Worm (Caenorhabditis elegans): Measurements from ENCODE around the gene gcsh-1.
A peak's percentile ranks its signal among the peaks of the same experiment; 100 is the strongest.

Gene gcsh-1

ce11 chrX:14502116-14502587 lies 12.7 kb downstream of the gcsh-1 start (continued):
- no peak for TF ChIP-seq ceh-82 (tag; optimal IDR thresholded peaks at IDR 0.05)
- no peak for TF ChIP-seq T26A8.4 (GFP tag; IDR thresholded peaks at IDR 0.05)

ce11 chrX:14500422-14501058 lies 14.3 kb downstream of the gcsh-1 start:
- TF ChIP-seq Y5F2A.4 (GFP tag; optimal IDR thresholded peaks at IDR 0.05) (no peak), spr-1 (tag; optimal IDR thresholded peaks at IDR 0.05) (no peak), dmd-6 (GFP tag; IDR thresholded peaks at IDR 0.05) (peak; percentile 99), ceh-62 (tag; optimal IDR thresholded peaks at IDR 0.05) (no peak), saeg-2 (GFP tag; IDR thresholded peaks at IDR 0.05) (peak; percentile 88), nhr-28 (tag; optimal IDR thresholded peaks at IDR 0.05) (peak; percentile 65), mdl-1 (tag; optimal IDR thresholded peaks at IDR 0.05) (peak in 1 of 2 experiments; percentile 62), lir-3 (tag; optimal IDR thresholded peaks at IDR 0.05) (no peak), egl-27 (tag; optimal IDR thresholded peaks at IDR 0.05) (no peak), nhr-48 (tag; optimal IDR thresholded peaks at IDR 0.05) (peak; percentile 91), aha-1 (tag) (peak; percentile 78), nhr-102 (tag; optimal IDR thresholded peaks at IDR 0.05) (peak; percentile 94), F49E8.2 (tag; optimal IDR thresholded peaks at IDR 0.05; ENCODE audit: borderline replicate concordance) (no peak), pqm-1 (tag; optimal IDR thresholded peaks at IDR 0.05) (peak; percentile 69), ceh-20 (GFP tag; IDR thresholded peaks at IDR 0.05) (0 out of 2 replicates have a peak, but pooled peaks have one; percentile 9), rbr-2 (tag; optimal IDR thresholded peaks at IDR 0.05) (no peak), Y48G9A.11 (GFP tag; IDR thresholded peaks at IDR 0.05) (no peak), mxl-2 (GFP tag; conservative IDR thresholded peaks at IDR 0.05) (no peak), hlh-11 (tag; optimal IDR thresholded peaks at IDR 0.05) (peak; percentile 94), T20F7.1 (GFP tag; optimal IDR thresholded peaks at IDR 0.05) (peak; percentile 54), skn-1 (tag; optimal IDR thresholded peaks at IDR 0.05) (no peak), tag-97 (GFP tag; IDR thresholded peaks at IDR 0.05) (no peak), daf-19 (GFP tag; conservative IDR thresholded peaks at IDR 0.05) (no peak), hif-1 (tag; optimal IDR thresholded peaks at IDR 0.05) (peak in 1 of 2 experiments; percentile 24), nhr-42 (GFP tag; IDR thresholded peaks at IDR 0.05) (no peak), D1046.2 (GFP tag; IDR thresholded peaks at IDR 0.05) (no peak), lin-15B (tag; optimal IDR thresholded peaks at IDR 0.05) (no peak), lim-7 (GFP tag; IDR thresholded peaks at IDR 0.05) (no peak), F44E2.7 (GFP tag; IDR thresholded peaks at IDR 0.05) (no peak), lin-1 (GFP tag; IDR thresholded peaks at IDR 0.05) (peak; percentile 86), Y75B8A.6 (GFP tag; IDR thresholded peaks at IDR 0.05) (peak; percentile 51; the same call in 1 of the 2 replicates), lsy-2 (tag; optimal IDR thresholded peaks at IDR 0.05) (peak in 1 of 2 experiments; percentile 5), dve-1 (tag; optimal IDR thresholded peaks at IDR 0.05; ENCODE audit: insufficient read depth) (peak; percentile 95), unc-62 (GFP tag; optimal IDR thresholded peaks at IDR 0.05 in 1 of 2) (peak; percentile 38 to 47), unc-62 (tag; optimal IDR thresholded peaks at IDR 0.05) (no peak), lin-38 (GFP tag; IDR thresholded peaks at IDR 0.05) (peak; percentile 34; the same call in 1 of the 2 replicates), gei-8 (GFP tag; optimal IDR thresholded peaks at IDR 0.05) (peak; percentile 94), ceh-28 (tag; optimal IDR thresholded peaks at IDR 0.05) (no peak), dmd-8 (GFP tag; IDR thresholded peaks at IDR 0.05) (no peak), fkh-10 (GFP tag; optimal IDR thresholded peaks at IDR 0.05) (no peak), nhr-77 (tag; optimal IDR thresholded peaks at IDR 0.05) (peak; percentile 79), nhr-111 (GFP tag; optimal IDR thresholded peaks at IDR 0.05) (no peak), ztf-7 (tag; optimal IDR thresholded peaks at IDR 0.05) (peak; percentile 2), dpl-1 (GFP tag; optimal IDR thresholded peaks at IDR 0.05) (no peak), jun-1 (tag; optimal IDR thresholded peaks at IDR 0.05) (no peak), ceh-32 (tag; optimal IDR thresholded peaks at IDR 0.05; ENCODE audit: poor library complexity) (no peak), nhr-76 (tag; optimal IDR thresholded peaks at IDR 0.05) (no peak), ztf-11 (tag; optimal IDR thresholded peaks at IDR 0.05) (no peak)

All from whole organism, L4 larva.